Worm (Caenorhabditis elegans) whole organism, L3 larva: Measurements from ENCODE around the gene exc-12.

Experiments used
- elt-3 ChIP-seq, 3 experiments: fragments of 150-350 bp in 1 of 3; sonication (generic microtip) in 2 of 3; optimal IDR thresholded peaks; 2 replicates in 2 of 3; 4 replicates in 1 of 3; lab custom pipeline; 2014 to 2017; ENCODE audit warnings: missing biosample characterization in 3 of 3, missing genetic modification characterization in 3 of 3
- nhr-11 ChIP-seq: fragments of 150-350 bp; optimal IDR thresholded peaks from 2 replicates; lab custom pipeline; 2014; ENCODE audit warnings: missing biosample characterization, missing genetic modification characterization
- nhr-28 ChIP-seq: fragments of 150-350 bp; optimal IDR thresholded peaks from 2 replicates; lab custom pipeline; 2014; ENCODE audit warnings: missing biosample characterization, missing genetic modification characterization
- pqm-1 ChIP-seq: fragments of 150-350 bp; optimal IDR thresholded peaks from 2 replicates; lab custom pipeline; 2017; ENCODE audit warnings: missing biosample characterization, missing genetic modification characterization, inconsistent platforms
- unc-39 ChIP-seq: sonication (generic microtip); optimal IDR thresholded peaks from 4 replicates; lab custom pipeline; 2017; ENCODE audit warnings: missing biosample characterization, missing genetic modification characterization

ce11 chrIII:13543434-13543833 lies 26.8 kb downstream of the exc-12 start, which contains the start of gene acs-5:
- TF ChIP-seq nhr-11 (no peak), elt-3 (tag; optimal IDR thresholded peaks at IDR 0.05; lab: Kevin White, UChicago) (no peak), nhr-28 (tag; lab: Kevin White, UChicago) (no peak), unc-39 (tag; lab: Kevin White, UChicago) (no peak), pqm-1 (tag; lab: Kevin White, UChicago) (no peak)
